Worm (Caenorhabditis elegans): Measurements from ENCODE around the gene W02B12.16.
A peak's percentile ranks its signal among the peaks of the same experiment; 100 is the strongest.

The W02B12.16 gene

DNA sequence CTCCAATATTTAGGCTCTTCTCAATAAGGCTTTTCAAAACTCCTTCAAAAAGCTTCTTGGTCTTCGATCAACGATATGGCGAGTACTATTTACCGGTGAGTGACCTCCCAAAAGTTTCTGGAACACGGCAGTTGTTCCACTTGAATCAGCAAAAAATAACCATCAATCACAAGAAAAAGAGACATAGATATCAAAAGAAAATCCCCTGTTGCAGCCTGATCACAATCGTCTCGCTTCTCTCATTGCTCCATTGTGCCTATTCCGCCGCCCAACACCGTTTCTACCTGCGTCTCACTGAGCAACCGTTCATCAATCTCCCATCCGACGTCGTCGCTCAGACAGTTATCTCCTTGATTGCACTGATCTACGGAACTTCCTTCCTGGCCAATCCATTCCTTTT lies 20.5 kb upstream of the W02B12.16 start, which contains the start of gene emc-5:
Gene emc-5, plus strand, starts transcription at position 14 of the 400 bp plus-strand sequence.
- TF ChIP-seq ceh-18 (tag; optimal IDR thresholded peaks at IDR 0.05): peak; percentile 26
- no peak for TF ChIP-seq tbx-7 (tag; optimal IDR thresholded peaks at IDR 0.05)
- peak; percentile 14 for TF ChIP-seq unc-55 (GFP tag; optimal IDR thresholded peaks at IDR 0.05)
- no peak for TF ChIP-seq odd-2 (tag; optimal IDR thresholded peaks at IDR 0.05)
- TF ChIP-seq ceh-34 (tag; optimal IDR thresholded peaks at IDR 0.05): no peak
- no peak for TF ChIP-seq ztf-16 (tag; optimal IDR thresholded peaks at IDR 0.05)
- TF ChIP-seq C38D4.7 (GFP tag; optimal IDR thresholded peaks at IDR 0.05): no peak
- TF ChIP-seq mec-3 (tag; optimal IDR thresholded peaks at IDR 0.05; ENCODE audit: borderline replicate concordance): no peak
- no peak for TF ChIP-seq ceh-6 (GFP tag; optimal IDR thresholded peaks at IDR 0.05)
- TF ChIP-seq ceh-31 (tag; optimal IDR thresholded peaks at IDR 0.05): no peak
- TF ChIP-seq hlh-15 (tag; optimal IDR thresholded peaks at IDR 0.05): no peak
- no peak for TF ChIP-seq syd-9 (tag; optimal IDR thresholded peaks at IDR 0.05)
- no peak for TF ChIP-seq fkh-10 (GFP tag; optimal IDR thresholded peaks at IDR 0.05)
- no peak for TF ChIP-seq hlh-6 (tag; optimal IDR thresholded peaks at IDR 0.05)

DNA sequence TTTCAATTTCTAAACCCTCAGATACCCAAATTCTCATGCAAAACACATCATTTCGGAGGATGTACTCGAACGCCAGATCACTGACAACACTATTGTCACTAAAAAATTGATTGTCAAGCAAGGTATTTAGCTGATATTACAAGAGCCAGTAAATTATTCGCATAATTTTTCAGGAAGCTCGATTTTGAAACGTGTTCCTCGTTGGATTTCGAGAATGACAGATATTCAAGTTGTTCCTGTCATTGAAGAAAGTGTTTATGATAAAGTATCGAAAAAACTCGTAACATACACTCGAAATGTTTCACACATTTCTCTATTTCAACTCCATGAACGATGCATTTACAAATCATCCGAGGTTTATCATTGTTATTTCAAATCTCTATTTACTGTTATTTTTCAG lies 19.5 kb upstream of the W02B12.16 start:
- no peak for TF ChIP-seq ceh-48 (tag; optimal IDR thresholded peaks at IDR 0.05)
- TF ChIP-seq ceh-30 (tag; optimal IDR thresholded peaks at IDR 0.05): no peak
- no peak for TF ChIP-seq T23F11.4 (GFP tag; optimal IDR thresholded peaks at IDR 0.05)
- TF ChIP-seq odd-2 (tag; optimal IDR thresholded peaks at IDR 0.05): no peak
- TF ChIP-seq ceh-9 (tag; optimal IDR thresholded peaks at IDR 0.05): no peak
- no peak for TF ChIP-seq hlh-15 (tag; optimal IDR thresholded peaks at IDR 0.05)
- no peak for TF ChIP-seq ceh-2 (tag; optimal IDR thresholded peaks at IDR 0.05)
- no peak for TF ChIP-seq syd-9 (tag; optimal IDR thresholded peaks at IDR 0.05)
- TF ChIP-seq lim-6 (tag; optimal IDR thresholded peaks at IDR 0.05): no peak
- TF ChIP-seq ama-1 (optimal IDR thresholded peaks at IDR 0.05): no peak
- no peak for TF ChIP-seq nhr-11 (tag; optimal IDR thresholded peaks at IDR 0.05)

DNA sequence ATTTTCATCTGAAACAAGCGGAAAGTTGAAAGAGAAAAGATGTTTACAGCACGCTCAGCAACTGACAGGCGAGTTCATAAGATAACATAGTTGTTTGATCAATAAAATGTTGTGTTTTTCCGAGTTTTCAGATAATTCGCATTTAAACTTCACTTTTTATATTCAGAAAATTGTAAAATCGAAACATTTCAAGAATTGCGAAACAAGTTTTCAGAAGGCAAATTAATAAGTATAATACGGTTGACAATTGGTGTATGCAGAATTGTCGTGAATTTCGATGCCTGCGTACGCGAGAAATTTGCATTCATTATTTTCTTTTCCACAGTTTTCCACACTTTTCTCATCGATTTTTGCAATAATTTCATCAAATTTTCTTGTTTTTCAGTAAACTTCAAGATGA lies 19.0 kb upstream of the W02B12.16 start, which contains the start of the genes ooc-3 and B0334.4:
Gene ooc-3, minus strand, starts transcription at position 15 of the 400 bp plus-strand sequence.
Gene B0334.4, plus strand, starts transcription at position 386 of the 400 bp plus-strand sequence.
- peak; percentile 70 for TF ChIP-seq unc-42 (tag; optimal IDR thresholded peaks at IDR 0.05)
- no peak for TF ChIP-seq che-1 (tag; optimal IDR thresholded peaks at IDR 0.05)

DNA sequence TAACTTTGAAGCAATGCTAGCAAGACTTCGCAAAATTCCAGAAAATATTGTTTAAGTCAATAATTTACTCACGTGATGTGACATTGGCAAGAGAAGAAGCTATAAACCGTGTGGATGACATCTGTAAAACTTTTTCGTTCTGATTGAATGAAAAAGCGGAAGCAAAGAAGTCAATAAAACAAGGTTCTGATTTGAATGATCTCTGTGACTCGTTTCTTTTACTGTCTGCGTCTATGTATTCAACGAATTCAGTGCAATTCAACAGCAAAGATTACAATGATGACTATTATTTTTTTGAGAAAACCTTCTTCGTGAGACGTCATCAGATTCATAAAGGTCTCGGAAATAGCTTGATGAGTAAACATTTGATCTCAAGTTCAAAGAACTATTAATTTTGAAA lies 16.5 kb upstream of the W02B12.16 start, which contains the start of gene hacl-1:
Gene hacl-1, minus strand, starts transcription at position 121 of the 400 bp plus-strand sequence.
- TF ChIP-seq elt-2 (tag; optimal IDR thresholded peaks at IDR 0.05): peak; percentile 27
- no peak for TF ChIP-seq unc-3 (GFP tag; conservative IDR thresholded peaks at IDR 0.05)
- no peak for TF ChIP-seq unc-3 (tag; optimal IDR thresholded peaks at IDR 0.05)

DNA sequence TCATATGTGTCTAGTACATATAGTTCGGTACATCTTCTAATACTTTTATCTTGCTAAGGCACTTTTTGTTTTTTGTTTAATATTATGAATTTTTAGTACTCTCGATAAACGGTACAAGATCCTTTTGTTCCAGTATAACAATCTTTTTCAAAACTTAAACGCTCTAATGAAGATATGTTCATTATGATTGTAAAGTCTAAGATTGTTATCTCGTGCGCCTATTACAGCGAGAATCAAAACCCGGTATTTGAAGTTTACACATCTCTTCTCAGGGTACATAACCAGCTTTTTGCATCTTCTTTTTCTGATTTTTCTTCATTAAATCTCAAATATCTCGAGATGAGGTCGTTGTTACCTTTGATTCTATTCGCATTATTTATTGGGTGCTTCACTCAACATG lies 11.7 kb upstream of the W02B12.16 start, which contains the start of gene B0334.13:
Gene B0334.13, plus strand, starts transcription at position 301 of the 400 bp plus-strand sequence.
- TF ChIP-seq K09A11.1 (tag; optimal IDR thresholded peaks at IDR 0.05; ENCODE audit: insufficient read depth): no peak
- no peak for TF ChIP-seq K02D7.2 (tag; optimal IDR thresholded peaks at IDR 0.05)

DNA sequence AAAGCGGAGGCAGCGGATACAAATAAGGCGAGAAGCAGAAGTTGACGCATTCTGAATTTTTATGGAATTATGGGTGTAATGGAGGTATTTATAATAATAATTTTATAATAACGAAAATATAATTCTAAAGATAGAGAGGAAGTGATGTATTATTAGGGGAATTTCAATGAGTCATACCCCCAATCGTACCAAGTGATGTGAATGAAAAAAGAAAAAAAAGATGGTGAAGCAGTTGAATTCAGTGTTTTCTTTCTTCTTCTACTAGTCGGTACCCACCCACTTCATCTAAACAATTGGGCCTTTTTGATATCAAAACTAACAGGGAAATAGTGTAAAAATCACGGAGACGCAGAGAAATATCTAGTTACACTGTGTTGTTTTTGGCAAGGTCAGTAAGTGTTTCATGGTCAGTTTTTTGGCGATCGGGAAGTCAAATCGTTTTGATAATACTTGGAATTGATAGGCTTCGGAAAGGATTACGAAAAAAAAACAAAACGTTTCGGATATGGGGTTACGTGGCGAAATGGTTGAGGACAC lies 10.5 kb upstream of the W02B12.16 start, which contains the start of gene ttr-18:
Gene ttr-18, minus strand, starts transcription at position 51 of the 537 bp plus-strand sequence.
- TF ChIP-seq fkh-10 (GFP tag; optimal IDR thresholded peaks at IDR 0.05) (no peak), rnt-1 (tag; optimal IDR thresholded peaks at IDR 0.05) (no peak), sdc-2 (tag; optimal IDR thresholded peaks at IDR 0.05) (no peak), nfya-1 (tag; optimal IDR thresholded peaks at IDR 0.05) (no peak), hlh-8 (tag; optimal IDR thresholded peaks at IDR 0.05) (no peak), ceh-6 (GFP tag; optimal IDR thresholded peaks at IDR 0.05) (no peak), tbx-2 (tag; optimal IDR thresholded peaks at IDR 0.05) (no peak), madf-2 (tag; optimal IDR thresholded peaks at IDR 0.05) (no peak), K09A11.1 (tag; optimal IDR thresholded peaks at IDR 0.05; ENCODE audit: insufficient read depth) (no peak)

Data from whole organism, late embryonic.